Worm (Caenorhabditis elegans): ENCODE measurements around the gene pgp-12.

- no peak for TF ChIP-seq ztf-11 (tag; optimal IDR thresholded peaks at IDR 0.05)
- TF ChIP-seq nhr-28 (tag; optimal IDR thresholded peaks at IDR 0.05) = no peak
- no peak for TF ChIP-seq lin-32 (GFP tag; optimal IDR thresholded peaks at IDR 0.05)
Observed at ce11 chrX:12701963-12702362, 29.6 kb upstream of the pgp-12 start, which contains the start of gene nhr-214.
